Worm (Caenorhabditis elegans) whole organism, dauer: ENCODE results near the gene R13A1.10.
"Not testable (repeated sequence)": the region's sequence is repeated elsewhere in the genome, so short reads cannot be mapped to it uniquely, and the experiment has no call there.

ENCODE experiments used
- unc-62 ChIP-seq: sonication (generic microtip); optimal IDR thresholded peaks from 2 replicates; lab custom pipeline; 2017; ENCODE audit warnings: missing biosample characterization, missing genetic modification reagents, missing genetic modification characterization

R13A1.10 gene

ce11 chrIV:7227072-7227471 lies at the start of gene R13A1.10:
TSS of gene R13A1.10 (minus strand) at chrIV:7227172.
- no peak for TF ChIP-seq unc-62 (GFP tag; lab: Kevin White, UChicago)

ce11 chrIV:7276661-7277060 lies 49.7 kb upstream of the R13A1.10 start, which contains the start of gene C06E4.2:
TSS of gene C06E4.2 (plus strand) at chrIV:7276961.
- no peak for TF ChIP-seq unc-62 (GFP tag; lab: Kevin White, UChicago)

- no peak for TF ChIP-seq unc-62 (GFP tag; lab: Kevin White, UChicago)
Measured at ce11 chrIV:7274969-7275548, 48.1 kb upstream of the R13A1.10 start.

ce11 chrIV:7263137-7263536 lies 36.2 kb upstream of the R13A1.10 start, which contains the start of gene glb-2:
TSS of gene glb-2 (minus strand) at chrIV:7263237.
- TF ChIP-seq unc-62 (GFP tag; lab: Kevin White, UChicago): no peak

- TF ChIP-seq unc-62 (GFP tag; lab: Kevin White, UChicago): no peak
Measured at ce11 chrIV:7260587-7260986, 33.6 kb upstream of the R13A1.10 start, which contains the start of gene C06E4.3. TSS of gene C06E4.3 (plus strand) at chrIV:7260875.

- no peak for TF ChIP-seq unc-62 (GFP tag; lab: Kevin White, UChicago)
Measured at ce11 chrIV:7258253-7258652, 31.3 kb upstream of the R13A1.10 start, which contains the start of gene C06E4.6. TSS of gene C06E4.6 (minus strand) at chrIV:7258303.

ce11 chrIV:7254690-7255089 lies 27.7 kb upstream of the R13A1.10 start, which contains the start of gene C06E4.5:
TSS of gene C06E4.5 (plus strand) at chrIV:7254990.
- TF ChIP-seq unc-62 (GFP tag; lab: Kevin White, UChicago): not testable (repeated sequence)

- TF ChIP-seq unc-62 (GFP tag; lab: Kevin White, UChicago): no peak
Measured at ce11 chrIV:7253271-7253670, 26.3 kb upstream of the R13A1.10 start.

ce11 chrIV:7250158-7250557 lies 23.2 kb upstream of the R13A1.10 start, which contains the start of gene D2024.18:
TSS of gene D2024.18 (plus strand) at chrIV:7250458.
- TF ChIP-seq unc-62 (GFP tag; lab: Kevin White, UChicago): no peak

- TF ChIP-seq unc-62 (GFP tag; lab: Kevin White, UChicago): not testable (repeated sequence)
Measured at ce11 chrIV:7247243-7247642, 20.3 kb upstream of the R13A1.10 start, which contains the start of gene D2024.1. TSS of gene D2024.1 (plus strand) at chrIV:7247543.

- TF ChIP-seq unc-62 (GFP tag; lab: Kevin White, UChicago): no peak
Measured at ce11 chrIV:7246553-7246952, 19.6 kb upstream of the R13A1.10 start, which contains the start of gene col-114. TSS of gene col-114 (minus strand) at chrIV:7246653.

- TF ChIP-seq unc-62 (GFP tag; lab: Kevin White, UChicago): no peak
Measured at ce11 chrIV:7245592-7245991, 18.6 kb upstream of the R13A1.10 start.

- TF ChIP-seq unc-62 (GFP tag; lab: Kevin White, UChicago): no peak
Measured at ce11 chrIV:7243913-7244312, 16.9 kb upstream of the R13A1.10 start, which contains the start of gene afmd-1. TSS of gene afmd-1 (plus strand) at chrIV:7244228.

- no peak for TF ChIP-seq unc-62 (GFP tag; lab: Kevin White, UChicago)
Measured at ce11 chrIV:7242220-7242789, 15.3 kb upstream of the R13A1.10 start, which contains the start of gene gstk-2. TSS of gene gstk-2 (minus strand) at chrIV:7242270.

- no peak for TF ChIP-seq unc-62 (GFP tag; lab: Kevin White, UChicago)
Measured at ce11 chrIV:7240564-7240963, 13.6 kb upstream of the R13A1.10 start.

ce11 chrIV:7237668-7238214 lies 10.8 kb upstream of the R13A1.10 start, which contains the start of gene elo-3:
TSS of gene elo-3 (plus strand) at chrIV:7237718.
- no peak for TF ChIP-seq unc-62 (GFP tag; lab: Kevin White, UChicago)
